Fruit fly (Drosophila melanogaster): Measurements from ENCODE around the gene CCT1.
A peak's percentile ranks its signal among the peaks of the same experiment; 100 is the strongest.

- TF ChIP-seq Asciz (GFP tag; optimal IDR thresholded peaks at IDR 0.05): peak; percentile 53
- TF ChIP-seq mirr (GFP tag; optimal IDR thresholded peaks at IDR 0.05): peak; percentile 61
- no peak for TF ChIP-seq insv (GFP tag; optimal IDR thresholded peaks at IDR 0.05)
- TF ChIP-seq CG8388 (GFP tag; optimal IDR thresholded peaks at IDR 0.05): no peak
- peak; percentile 73 for TF ChIP-seq fd96Cb (tag; optimal IDR thresholded peaks at IDR 0.05)
- TF ChIP-seq CG1529 (GFP tag; optimal IDR thresholded peaks at IDR 0.05): no peak
- TF ChIP-seq zfh1 (GFP tag; IDR thresholded peaks at IDR 0.05): 0 out of 3 replicates have a peak, but pooled peaks have one; percentile 37
- no peak for TF ChIP-seq CG2875 (GFP tag; optimal IDR thresholded peaks at IDR 0.05)
- TF ChIP-seq sima (GFP tag; optimal IDR thresholded peaks at IDR 0.05): no peak
- TF ChIP-seq NC2β (GFP tag; optimal IDR thresholded peaks at IDR 0.05): no peak
Measured at dm6 chr3R:22494523-22495309, 3.5 kb upstream of the CCT1 start.
